Worm (Caenorhabditis elegans) whole organism, L1 larva: ENCODE results near the gene str-73.

ENCODE experiments used
- C34B4.2 ChIP-seq: sonication (generic microtip); optimal IDR thresholded peaks from 2 replicates; lab custom pipeline; 2017; ENCODE audit warnings: mild to moderate bottlenecking, missing genetic modification characterization, missing compliant biosample characterization
- alr-1 ChIP-seq: fragments of 200-800 bp; sonication (Bioruptor generic); optimal IDR thresholded peaks from 2 replicates; lab custom pipeline; 2018; ENCODE audit warnings: borderline replicate concordance, mild to moderate bottlenecking, missing genetic modification characterization, missing compliant biosample characterization
- ceh-8 ChIP-seq: fragments of 200-800 bp; sonication (Bioruptor generic); optimal IDR thresholded peaks from 2 replicates; lab custom pipeline; 2018; ENCODE audit warnings: mild to moderate bottlenecking, missing genetic modification characterization, moderate library complexity, missing compliant biosample characterization
- efl-1 ChIP-seq, 4 experiments: fragments of 150-350 bp; optimal IDR thresholded peaks in 3 of 4; peaks in 1 of 4; 1 replicate in 1 of 4; 2 replicates in 3 of 4; lab custom pipeline; 2014; ENCODE audit warnings: missing biosample characterization in 2 of 4, missing genetic modification characterization in 2 of 4, missing genetic modification reagents in 2 of 4
- ets-5 ChIP-seq: fragments of 200-800 bp; sonication (Bioruptor generic); IDR thresholded peaks from 2 replicates; pipeline ENCODE4 v1.3.6; 2022; ENCODE audit warnings: missing genetic modification characterization, missing compliant biosample characterization
- fkh-10 ChIP-seq: sonication (generic microtip); optimal IDR thresholded peaks from 2 replicates; lab custom pipeline; 2017; ENCODE audit warnings: missing biosample characterization, missing genetic modification reagents, missing genetic modification characterization
- jun-1 ChIP-seq: fragments of 150-350 bp; optimal IDR thresholded peaks from 2 replicates; lab custom pipeline; 2014; ENCODE audit warnings: missing biosample characterization, missing genetic modification reagents, missing genetic modification characterization
- mdl-1 ChIP-seq, 2 experiments: fragments of 150-350 bp; optimal IDR thresholded peaks; 2 replicates each; lab custom pipeline; 2014 to 2017; ENCODE audit warnings: missing biosample characterization in 2 of 2, missing genetic modification characterization in 2 of 2, inconsistent platforms in 1 of 2
- nhr-11 ChIP-seq: fragments of 150-350 bp; optimal IDR thresholded peaks from 2 replicates; lab custom pipeline; 2014; ENCODE audit warnings: missing biosample characterization, missing genetic modification characterization
- nhr-237 ChIP-seq: fragments of 150-350 bp; optimal IDR thresholded peaks from 2 replicates; lab custom pipeline; 2014; ENCODE audit warnings: missing biosample characterization, missing genetic modification characterization
- rnt-1 ChIP-seq: sonication (generic microtip); optimal IDR thresholded peaks from 2 replicates; lab custom pipeline; 2016; ENCODE audit warnings: mild to moderate bottlenecking, missing genetic modification characterization, moderate library complexity, missing compliant biosample characterization
- sptf-1 ChIP-seq: fragments of 150-350 bp; optimal IDR thresholded peaks from 2 replicates; lab custom pipeline; 2014; ENCODE audit warnings: missing biosample characterization, missing genetic modification characterization
- swsn-7 ChIP-seq: sonication (generic microtip); optimal IDR thresholded peaks from 2 replicates; lab custom pipeline; 2016; ENCODE audit warnings: missing genetic modification characterization, missing compliant biosample characterization
- tbx-2 ChIP-seq: sonication (generic microtip); optimal IDR thresholded peaks from 2 replicates; lab custom pipeline; 2016; ENCODE audit warnings: missing genetic modification characterization, missing compliant biosample characterization

DNA sequence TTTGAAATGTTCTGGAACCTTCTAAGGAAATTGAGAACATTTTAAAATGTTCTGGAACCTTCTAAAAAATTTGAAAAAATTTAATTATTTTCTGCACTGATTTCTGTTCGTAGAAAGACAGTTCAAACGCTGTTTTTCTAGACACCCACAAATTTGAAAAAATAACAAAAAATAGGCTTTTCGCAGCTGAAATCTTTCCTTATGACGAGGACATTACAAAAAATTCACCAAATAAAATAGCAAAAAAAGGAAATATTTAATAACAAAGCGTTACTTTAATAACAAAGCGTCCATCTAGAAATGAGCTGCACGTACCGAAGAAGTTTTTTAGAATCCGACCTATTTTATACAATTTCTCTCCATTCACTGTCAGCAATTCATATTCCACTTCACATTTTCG is 13.6 kb downstream of the str-73 start, which contains the start of gene srh-141:
- no peak for TF ChIP-seq fkh-10
- TF ChIP-seq sptf-1: no peak
- no peak for TF ChIP-seq ets-5
- no peak for TF ChIP-seq rnt-1 (tag; lab: Kevin White, UChicago)
- no peak for TF ChIP-seq jun-1 (tag; lab: Kevin White, UChicago)
- TF ChIP-seq nhr-237: no peak
- TF ChIP-seq efl-1 (optimal IDR thresholded peaks at IDR 0.05; lab: Kevin White, UChicago): no peak
- TF ChIP-seq efl-1 (GFP tag; optimal IDR thresholded peaks at IDR 0.05 in 1 of 2; lab: Kevin White, UChicago): no peak
- TF ChIP-seq nhr-11: no peak
- TF ChIP-seq ceh-8: no peak
- no peak for TF ChIP-seq alr-1
- TF ChIP-seq C34B4.2 (tag; lab: Kevin White, UChicago): no peak
- TF ChIP-seq swsn-7 (tag; lab: Kevin White, UChicago): no peak
- no peak for TF ChIP-seq mdl-1 (tag; optimal IDR thresholded peaks at IDR 0.05; lab: Kevin White, UChicago)
- no peak for TF ChIP-seq tbx-2 (tag; lab: Kevin White, UChicago)
